Fruit fly (Drosophila melanogaster): ENCODE measurements around the gene NetA.

DNA sequence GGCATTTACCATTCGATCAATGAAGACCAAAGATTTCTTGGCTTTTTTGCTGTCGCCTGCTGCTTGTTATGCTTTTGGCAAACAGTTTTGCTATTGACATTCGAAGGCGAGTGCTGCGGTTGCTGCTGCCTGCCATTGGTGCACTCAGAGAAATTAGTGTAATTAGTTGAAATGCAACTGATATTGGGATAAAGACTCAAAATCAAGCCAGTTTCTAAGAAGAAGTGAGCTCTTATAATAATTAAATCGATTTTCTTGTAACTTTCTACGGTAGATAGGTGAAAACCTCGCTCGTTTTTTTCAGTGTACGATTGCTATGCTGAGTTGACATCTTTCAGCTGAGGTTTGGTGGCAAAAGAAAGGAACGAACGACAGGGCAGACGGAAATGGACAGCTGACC is 32.3 kb downstream of the NetA start:
- TF ChIP-seq psq (optimal IDR thresholded peaks at IDR 0.05) (no peak), CG8478 (optimal IDR thresholded peaks at IDR 0.05) (no peak), pan (optimal IDR thresholded peaks at IDR 0.05) (no peak), usp (GFP tag; optimal IDR thresholded peaks at IDR 0.05) (no peak), EcR (GFP tag; optimal IDR thresholded peaks at IDR 0.05) (no peak), Dll (optimal IDR thresholded peaks at IDR 0.05) (no peak)
